Fruit fly (Drosophila melanogaster): ENCODE results near the gene CG31546.

Gene CG31546

DNA sequence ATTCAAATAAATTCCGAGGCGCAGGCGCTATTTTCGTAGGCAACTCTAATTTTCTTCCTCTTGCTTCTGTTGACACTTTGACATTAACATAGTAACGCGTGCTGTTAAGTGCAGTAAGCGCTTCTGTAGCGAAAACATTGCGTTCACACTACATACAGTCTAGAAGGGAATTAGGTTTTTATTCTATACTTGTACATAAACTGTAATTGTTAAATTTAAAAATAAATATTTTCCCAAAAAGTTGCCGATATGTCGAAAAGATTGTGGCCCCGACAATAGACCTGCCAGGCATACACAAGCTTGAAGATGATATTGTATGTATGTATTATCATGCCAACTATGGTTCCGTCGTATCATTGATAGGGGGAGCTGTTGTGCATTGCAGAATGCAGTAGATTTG is 28.9 kb downstream of the CG31546 start, which contains the start of gene asl (continued):
- peak; percentile 35; the same call in 1 of the 3 replicates for TF ChIP-seq CG11695 (GFP tag; IDR thresholded peaks at IDR 0.05)
- TF ChIP-seq CG7745 (tag; optimal IDR thresholded peaks at IDR 0.05) = no peak
- no peak for TF ChIP-seq danr (GFP tag; IDR thresholded peaks at IDR 0.05)
- TF ChIP-seq Ptx1 (GFP tag; IDR thresholded peaks at IDR 0.05) = peak; percentile 65
- peak; percentile 37 for TF ChIP-seq CG4707 (GFP tag; optimal IDR thresholded peaks at IDR 0.05)
- no peak for TF ChIP-seq Sox100B (GFP tag; optimal IDR thresholded peaks at IDR 0.05)
- TF ChIP-seq CG13296 (GFP tag; optimal IDR thresholded peaks at IDR 0.05) = peak; percentile 52
- peak; percentile 91 for TF ChIP-seq YL-1 (GFP tag; optimal IDR thresholded peaks at IDR 0.05)
- peak; percentile 55 for TF ChIP-seq NC2β (GFP tag; optimal IDR thresholded peaks at IDR 0.05)
- TF ChIP-seq CrebB (tag; optimal IDR thresholded peaks at IDR 0.05) = peak; percentile 33
- peak; percentile 51 for TF ChIP-seq Rx (GFP tag; IDR thresholded peaks at IDR 0.05)
- TF ChIP-seq CG1529 (GFP tag; optimal IDR thresholded peaks at IDR 0.05) = no peak
- TF ChIP-seq CG8944 (GFP tag; optimal IDR thresholded peaks at IDR 0.05) = peak; percentile 33
- TF ChIP-seq Bdp1 (GFP tag; optimal IDR thresholded peaks at IDR 0.05) = peak; percentile 32
- peak; percentile 69 for TF ChIP-seq Xbp1 (GFP tag; optimal IDR thresholded peaks at IDR 0.05)
- 0 out of 2 replicates have a peak, but pooled peaks have one; percentile 6 for TF ChIP-seq CG4730 (GFP tag; IDR thresholded peaks at IDR 0.05)
- TF ChIP-seq CG11247 (GFP tag; IDR thresholded peaks at IDR 0.05) = peak; percentile 51; the same call in 1 of the 2 replicates
- TF ChIP-seq Oaz (GFP tag; IDR thresholded peaks at IDR 0.05) = peak; percentile 49
- peak; percentile 82 for TF ChIP-seq CG2712 (tag; optimal IDR thresholded peaks at IDR 0.05)
- TF ChIP-seq CG15073 (GFP tag; optimal IDR thresholded peaks at IDR 0.05) = no peak
- peak; percentile 65 for TF ChIP-seq dmrt11E (tag; optimal IDR thresholded peaks at IDR 0.05)
- peak; percentile 81 for TF ChIP-seq phol (tag; optimal IDR thresholded peaks at IDR 0.05)
- no peak for TF ChIP-seq CG5180 (GFP tag; optimal IDR thresholded peaks at IDR 0.05)
- TF ChIP-seq CG17359 (tag; optimal IDR thresholded peaks at IDR 0.05) = peak; percentile 70
- peak; percentile 34 for TF ChIP-seq CG16863 (GFP tag; optimal IDR thresholded peaks at IDR 0.05)
- TF ChIP-seq CG10431 (GFP tag; optimal IDR thresholded peaks at IDR 0.05) = peak; percentile 48
- no peak for TF ChIP-seq CG12236 (GFP tag; optimal IDR thresholded peaks at IDR 0.05)
- TF ChIP-seq Awh (GFP tag; IDR thresholded peaks at IDR 0.05) = 0 out of 2 replicates have a peak, but pooled peaks have one; percentile 21
- no peak for TF ChIP-seq Ravus (GFP tag; IDR thresholded peaks at IDR 0.05)
- no peak for TF ChIP-seq NK7.1 (GFP tag; optimal IDR thresholded peaks at IDR 0.05)
- TF ChIP-seq Bgb (GFP tag; IDR thresholded peaks at IDR 0.05; ENCODE audit: partially characterized antibody) = peak; percentile 44; the same call in 1 of the 2 replicates
- TF ChIP-seq Gug (GFP tag; IDR thresholded peaks at IDR 0.05) = no peak
- TF ChIP-seq klu (GFP tag; IDR thresholded peaks at IDR 0.05) = no peak
- no peak for TF ChIP-seq odd (GFP tag; optimal IDR thresholded peaks at IDR 0.05)
- TF ChIP-seq bbx (GFP tag; IDR thresholded peaks at IDR 0.05; ENCODE audit: partially characterized antibody) = no peak
- peak; percentile 64; the same call in 1 of the 3 replicates for TF ChIP-seq CG34422 (GFP tag; IDR thresholded peaks at IDR 0.05)
- peak; percentile 76 for TF ChIP-seq chn (GFP tag; optimal IDR thresholded peaks at IDR 0.05)
- TF ChIP-seq Sox102F (GFP tag; optimal IDR thresholded peaks at IDR 0.05) = no peak
- peak; percentile 19 for TF ChIP-seq CG6683 (GFP tag; optimal IDR thresholded peaks at IDR 0.05)
- no peak for TF ChIP-seq tio (GFP tag; optimal IDR thresholded peaks at IDR 0.05)
- peak; percentile 42 for TF ChIP-seq CG8089 (GFP tag; optimal IDR thresholded peaks at IDR 0.05)
- TF ChIP-seq fd102C (GFP tag; optimal IDR thresholded peaks at IDR 0.05) = peak; percentile 35
- TF ChIP-seq CG30020 (tag; optimal IDR thresholded peaks at IDR 0.05) = peak; percentile 94
- no peak for TF ChIP-seq CG43689 (GFP tag; IDR thresholded peaks at IDR 0.05)
- peak; percentile 60 for TF ChIP-seq Oli (tag; optimal IDR thresholded peaks at IDR 0.05)
- peak; percentile 56 for TF ChIP-seq az2 (GFP tag; optimal IDR thresholded peaks at IDR 0.05)
- no peak for TF ChIP-seq nau (GFP tag; optimal IDR thresholded peaks at IDR 0.05)
- no peak for TF ChIP-seq CG7271 (tag; optimal IDR thresholded peaks at IDR 0.05)
- TF ChIP-seq lab (GFP tag; optimal IDR thresholded peaks at IDR 0.05) = no peak
- no peak for TF ChIP-seq sc (optimal IDR thresholded peaks at IDR 0.05)
- TF ChIP-seq sc (GFP tag; optimal IDR thresholded peaks at IDR 0.05) = no peak
